Fruit fly (Drosophila melanogaster) whole organism: ENCODE measurements around the gene MKP-4.

Experiments used
- Dll ChIP-seq: fragments of >200 bp; optimal IDR thresholded peaks from 2 replicates; lab custom pipeline; 2017
- EcR ChIP-seq, 2 experiments: fragments of >200 bp; optimal IDR thresholded peaks; 2 replicates each; lab custom pipeline; 2017; ENCODE audit warnings: missing biosample characterization in 2 of 2, missing genetic modification characterization in 2 of 2, missing genetic modification reagents in 2 of 2
- pan ChIP-seq: fragments of >200 bp; optimal IDR thresholded peaks from 2 replicates; lab custom pipeline; 2017
- psq ChIP-seq: fragments of >200 bp; optimal IDR thresholded peaks from 2 replicates; lab custom pipeline; 2017
- usp ChIP-seq: fragments of >200 bp; optimal IDR thresholded peaks from 2 replicates; lab custom pipeline; 2017; ENCODE audit warnings: missing biosample characterization, missing genetic modification characterization, mixed read lengths

- TF ChIP-seq pan (lab: Kevin White, UChicago) (no peak), usp (no peak), Dll (lab: Kevin White, UChicago) (no peak), EcR (GFP tag; optimal IDR thresholded peaks at IDR 0.05; lab: Kevin White, UChicago) (no peak), psq (no peak)
Measured at dm6 chrX:19581881-19582280, 41.0 kb upstream of the MKP-4 start, which contains the start of gene CG14218.
